Fruit fly (Drosophila melanogaster): ENCODE results near the gene CG46468.

DNA sequence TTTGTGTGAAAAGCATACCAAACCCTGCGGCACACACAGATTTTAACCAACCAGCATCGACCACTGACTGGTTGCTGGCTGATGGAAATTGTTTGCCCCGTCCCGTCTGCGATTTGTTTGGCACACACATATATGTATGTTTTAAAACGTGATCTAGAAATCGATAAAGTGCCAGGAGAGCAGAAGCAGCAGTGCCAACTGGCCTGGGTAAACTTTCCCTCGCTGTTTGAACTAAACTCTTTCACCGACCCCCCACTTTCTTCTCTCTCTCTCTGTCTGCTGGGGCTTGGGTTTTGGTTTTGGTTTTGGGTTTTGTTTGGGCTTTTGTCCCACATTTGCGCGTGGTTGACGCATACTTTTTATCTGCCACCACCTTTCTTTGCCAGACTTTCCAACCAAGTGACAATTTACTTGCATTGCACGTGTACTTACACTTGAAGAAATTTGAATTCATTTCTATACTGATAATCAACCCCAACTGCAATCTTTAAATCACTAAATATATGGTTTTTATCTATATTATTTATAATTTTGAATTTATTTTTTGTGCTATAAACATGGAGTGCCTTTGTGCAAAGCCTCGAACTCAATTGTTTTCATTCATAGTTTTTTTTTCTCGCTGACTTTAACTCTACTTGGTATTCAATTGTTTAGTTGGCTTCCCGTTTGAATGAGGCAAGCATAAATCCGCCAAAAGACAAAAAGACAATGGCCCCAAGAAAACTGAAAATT lies 59.7 kb downstream of the CG46468 start:
- TF ChIP-seq EcR (GFP tag; optimal IDR thresholded peaks at IDR 0.05): no peak
- no peak for TF ChIP-seq psq (optimal IDR thresholded peaks at IDR 0.05)
- no peak for TF ChIP-seq pan (optimal IDR thresholded peaks at IDR 0.05)
- TF ChIP-seq CG8478 (optimal IDR thresholded peaks at IDR 0.05): no peak
- no peak for TF ChIP-seq Dll (optimal IDR thresholded peaks at IDR 0.05)
